4 worm cellular contexts compared by ENCODE assay signal in the genomic region with DNA sequence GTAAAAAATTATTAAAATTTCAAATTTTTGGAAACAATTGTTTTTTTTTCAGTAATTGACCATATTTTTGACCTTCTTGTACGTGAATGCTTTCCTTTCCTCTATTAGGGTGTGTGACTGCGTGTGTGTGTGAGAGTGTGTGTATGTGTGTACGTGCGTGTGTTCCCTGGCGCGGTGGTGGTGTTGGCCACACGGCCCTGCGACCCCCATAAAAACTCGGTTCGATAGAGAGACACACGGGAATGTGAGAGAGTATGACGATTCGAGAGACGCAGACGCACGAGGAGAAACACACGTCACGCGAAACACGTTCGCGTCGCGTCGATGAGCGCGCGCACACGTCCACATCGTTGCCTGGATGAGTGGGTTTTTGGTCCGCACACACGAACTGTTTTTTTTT.
TF ChIP-seq lines count a peak whose summit lies in the region.

No protein-coding gene starts in this region.

TF ChIP-seq in whole organism, L2 larva, 48 proteins besides CTCF, POLR2A, EP300 and RAD21 (continued from another document):
- TF ChIP-seq nhr-77 (tag; optimal IDR thresholded peaks at IDR 0.05; lab: Kevin White, UChicago) (no peak), blmp-1 (tag; optimal IDR thresholded peaks at IDR 0.05; lab: Kevin White, UChicago; ENCODE audit: insufficient read depth) (no peak), nhr-10 (tag; optimal IDR thresholded peaks at IDR 0.05; lab: Kevin White, UChicago) (no peak), ztf-1 (GFP tag; conservative IDR thresholded peaks at IDR 0.05; lab: Robert Waterston, UW) (no peak), ZK546.5 (tag; optimal IDR thresholded peaks at IDR 0.05; lab: Kevin White, UChicago) (no peak), elt-1 (tag; optimal IDR thresholded peaks at IDR 0.05; lab: Kevin White, UChicago) (no peak), F13H6.1 (tag; optimal IDR thresholded peaks at IDR 0.05; lab: Kevin White, UChicago) (peak; percentile 79), crh-2 (tag; optimal IDR thresholded peaks at IDR 0.05; lab: Kevin White, UChicago) (peak; percentile 93), lin-11 (tag; optimal IDR thresholded peaks at IDR 0.05; lab: Kevin White, UChicago) (peak; percentile 32), nhr-11 (tag; optimal IDR thresholded peaks at IDR 0.05; lab: Kevin White, UChicago) (no peak), ztf-4 (tag; optimal IDR thresholded peaks at IDR 0.05; lab: Kevin White, UChicago) (no peak), nhr-6 (tag; optimal IDR thresholded peaks at IDR 0.05; lab: Kevin White, UChicago) (peak; percentile 98), C34F6.9 (tag; optimal IDR thresholded peaks at IDR 0.05; lab: Kevin White, UChicago) (peak; percentile 85), ama-1 (optimal IDR thresholded peaks at IDR 0.05; lab: Kevin White, UChicago) (no peak), sma-9 (GFP tag; optimal IDR thresholded peaks at IDR 0.05; lab: Kevin White, UChicago) (peak; percentile 59), sma-9 (tag; optimal IDR thresholded peaks at IDR 0.05; lab: Kevin White, UChicago) (no peak), nhr-12 (tag; optimal IDR thresholded peaks at IDR 0.05; lab: Kevin White, UChicago) (no peak), lsy-2 (tag; optimal IDR thresholded peaks at IDR 0.05; lab: Kevin White, UChicago) (peak; percentile 38 to 66), snpc-4 (tag; optimal IDR thresholded peaks at IDR 0.05; lab: Kevin White, UChicago) (no peak)
TF ChIP-seq in whole organism, L2 larva: peak in this region for 18.

TF ChIP-seq in whole organism, L4 larva, 104 proteins besides CTCF, POLR2A, EP300 and RAD21 (continued from another document and continues in another):
- TF ChIP-seq F37D6.2 (tag; optimal IDR thresholded peaks at IDR 0.05; lab: Kevin White, UChicago): peak; percentile 53
- TF ChIP-seq lin-13 (GFP tag; optimal IDR thresholded peaks at IDR 0.05; lab: Kevin White, UChicago): peak; percentile 45
- TF ChIP-seq daf-16 (GFP tag; optimal IDR thresholded peaks at IDR 0.05; lab: Kevin White, UChicago): peak in 1 of 2 experiments; percentile 30
- TF ChIP-seq daf-16 (tag; optimal IDR thresholded peaks at IDR 0.05; lab: Kevin White, UChicago): peak; percentile 60
- peak; percentile 21 for TF ChIP-seq duxl-1 (tag; optimal IDR thresholded peaks at IDR 0.05; lab: Kevin White, UChicago; ENCODE audit: poor library complexity)
- no peak for TF ChIP-seq D1046.2 (GFP tag; IDR thresholded peaks at IDR 0.05; lab: Robert Waterston, UW)
- TF ChIP-seq ztf-11 (tag; optimal IDR thresholded peaks at IDR 0.05; lab: Kevin White, UChicago): no peak
- no peak for TF ChIP-seq unc-39 (tag; optimal IDR thresholded peaks at IDR 0.05; lab: Kevin White, UChicago)
- peak; percentile 38 for TF ChIP-seq nhr-102 (tag; optimal IDR thresholded peaks at IDR 0.05; lab: Kevin White, UChicago)
- no peak for TF ChIP-seq Y105C5A.15 (GFP tag; IDR thresholded peaks at IDR 0.05; lab: Robert Waterston, UW)
- TF ChIP-seq lin-29 (GFP tag; IDR thresholded peaks at IDR 0.05; lab: Robert Waterston, UW): 0 out of 2 replicates have a peak, but pooled peaks have one; percentile 31
- peak; percentile 36; the same call in 1 of the 2 replicates for TF ChIP-seq arid-1 (GFP tag; conservative IDR thresholded peaks at IDR 0.05; lab: Robert Waterston, UW)
- TF ChIP-seq pha-4 (GFP tag; IDR thresholded peaks at IDR 0.05; lab: Robert Waterston, UW): no peak
- no peak for TF ChIP-seq pha-4 (tag; optimal IDR thresholded peaks at IDR 0.05; lab: Kevin White, UChicago)
- no peak for TF ChIP-seq lin-15B (tag; optimal IDR thresholded peaks at IDR 0.05; lab: Kevin White, UChicago)
- peak; percentile 64; the same call in 1 of the 2 replicates for TF ChIP-seq madf-9 (GFP tag; conservative IDR thresholded peaks at IDR 0.05; lab: Robert Waterston, UW)
- TF ChIP-seq tag-97 (GFP tag; IDR thresholded peaks at IDR 0.05; lab: Robert Waterston, UW): no peak
- TF ChIP-seq T20F7.1 (GFP tag; optimal IDR thresholded peaks at IDR 0.05; lab: Kevin White, UChicago): peak; percentile 65
- no peak for TF ChIP-seq skn-1 (tag; optimal IDR thresholded peaks at IDR 0.05; lab: Kevin White, UChicago)
- no peak for TF ChIP-seq nhr-77 (tag; optimal IDR thresholded peaks at IDR 0.05; lab: Kevin White, UChicago)
- TF ChIP-seq hmg-1.1 (GFP tag; IDR thresholded peaks at IDR 0.05; lab: Robert Waterston, UW): peak; percentile 83
- no peak for TF ChIP-seq madf-5 (GFP tag; IDR thresholded peaks at IDR 0.05; lab: Robert Waterston, UW)
- TF ChIP-seq egl-27 (tag; optimal IDR thresholded peaks at IDR 0.05; lab: Kevin White, UChicago): no peak
- no peak for TF ChIP-seq zag-1 (tag; optimal IDR thresholded peaks at IDR 0.05; lab: Kevin White, UChicago)
- TF ChIP-seq lin-38 (GFP tag; IDR thresholded peaks at IDR 0.05; lab: Robert Waterston, UW): no peak
- TF ChIP-seq fos-1 (tag; optimal IDR thresholded peaks at IDR 0.05; lab: Kevin White, UChicago): no peak
- TF ChIP-seq dmd-6 (GFP tag; IDR thresholded peaks at IDR 0.05; lab: Robert Waterston, UW): peak; percentile 77
- peak; percentile 28 for TF ChIP-seq fkh-10 (GFP tag; optimal IDR thresholded peaks at IDR 0.05; lab: Kevin White, UChicago)
- 0 out of 2 replicates have a peak, but pooled peaks have one; percentile 18 for TF ChIP-seq vab-7 (GFP tag; IDR thresholded peaks at IDR 0.05; lab: Robert Waterston, UW)
- TF ChIP-seq ceh-44 (GFP tag; IDR thresholded peaks at IDR 0.05; lab: Robert Waterston, UW): peak; percentile 16; the same call in 1 of the 2 replicates
- TF ChIP-seq nhr-111 (GFP tag; optimal IDR thresholded peaks at IDR 0.05; lab: Kevin White, UChicago): no peak
- no peak for TF ChIP-seq jun-1 (tag; optimal IDR thresholded peaks at IDR 0.05; lab: Kevin White, UChicago)
- TF ChIP-seq ceh-28 (tag; optimal IDR thresholded peaks at IDR 0.05; lab: Kevin White, UChicago): no peak
- peak; percentile 86 for TF ChIP-seq rbr-2 (tag; optimal IDR thresholded peaks at IDR 0.05; lab: Kevin White, UChicago)
- TF ChIP-seq unc-62 (GFP tag; optimal IDR thresholded peaks at IDR 0.05 in 1 of 2; lab: Kevin White, UChicago): peak in 1 of 2 experiments; percentile 99
- no peak for TF ChIP-seq unc-62 (tag; optimal IDR thresholded peaks at IDR 0.05; lab: Kevin White, UChicago)

TF ChIP-seq in whole organism, late embryonic, 69 proteins besides CTCF, POLR2A, EP300 and RAD21 (continued from another document and continues in another):
- peak; percentile 5 for TF ChIP-seq nfya-1 (tag; optimal IDR thresholded peaks at IDR 0.05; lab: Kevin White, UChicago)
- TF ChIP-seq ceh-45 (GFP tag; IDR thresholded peaks at IDR 0.05; lab: Robert Waterston, UW): no peak
- no peak for TF ChIP-seq ceh-2 (tag; optimal IDR thresholded peaks at IDR 0.05; lab: Kevin White, UChicago)
- TF ChIP-seq ceh-30 (tag; optimal IDR thresholded peaks at IDR 0.05; lab: Kevin White, UChicago): no peak
- no peak for TF ChIP-seq hlh-13 (GFP tag; optimal IDR thresholded peaks at IDR 0.05; lab: Kevin White, UChicago)
- TF ChIP-seq hlh-15 (tag; optimal IDR thresholded peaks at IDR 0.05; lab: Kevin White, UChicago): no peak
- no peak for TF ChIP-seq syd-9 (tag; optimal IDR thresholded peaks at IDR 0.05; lab: Kevin White, UChicago)
- no peak for TF ChIP-seq sox-2 (GFP tag; IDR thresholded peaks at IDR 0.05; lab: Robert Waterston, UW)
- no peak for TF ChIP-seq K09A11.1 (tag; optimal IDR thresholded peaks at IDR 0.05; lab: Kevin White, UChicago; ENCODE audit: insufficient read depth)
- TF ChIP-seq ceh-14 (tag; optimal IDR thresholded peaks at IDR 0.05; lab: Kevin White, UChicago): peak; percentile 2
- no peak for TF ChIP-seq odd-2 (tag; optimal IDR thresholded peaks at IDR 0.05; lab: Kevin White, UChicago)
- TF ChIP-seq ceh-19 (GFP tag; optimal IDR thresholded peaks at IDR 0.05; lab: Kevin White, UChicago): peak; percentile 38
- no peak for TF ChIP-seq F13H6.1 (tag; optimal IDR thresholded peaks at IDR 0.05; lab: Kevin White, UChicago)
- TF ChIP-seq Y22D7AL.16 (tag; optimal IDR thresholded peaks at IDR 0.05; lab: Kevin White, UChicago): no peak
- TF ChIP-seq K02D7.2 (tag; optimal IDR thresholded peaks at IDR 0.05; lab: Kevin White, UChicago): no peak
- no peak for TF ChIP-seq C38D4.7 (GFP tag; optimal IDR thresholded peaks at IDR 0.05; lab: Kevin White, UChicago)
- TF ChIP-seq ceh-31 (tag; optimal IDR thresholded peaks at IDR 0.05; lab: Kevin White, UChicago): peak; percentile 74
- peak; percentile 68 for TF ChIP-seq ref-2 (tag; optimal IDR thresholded peaks at IDR 0.05; lab: Kevin White, UChicago)
- no peak for TF ChIP-seq pag-3 (tag; optimal IDR thresholded peaks at IDR 0.05; lab: Kevin White, UChicago; ENCODE audit: borderline replicate concordance)
- peak; percentile 17 for TF ChIP-seq unc-42 (tag; optimal IDR thresholded peaks at IDR 0.05; lab: Kevin White, UChicago)
- TF ChIP-seq ahr-1 (tag; optimal IDR thresholded peaks at IDR 0.05; lab: Kevin White, UChicago): no peak
- TF ChIP-seq pax-1 (tag; optimal IDR thresholded peaks at IDR 0.05; lab: Kevin White, UChicago): no peak
- no peak for TF ChIP-seq fax-1 (tag; optimal IDR thresholded peaks at IDR 0.05; lab: Kevin White, UChicago)
- TF ChIP-seq unc-3 (GFP tag; conservative IDR thresholded peaks at IDR 0.05; lab: Robert Waterston, UW): no peak
- no peak for TF ChIP-seq unc-3 (tag; optimal IDR thresholded peaks at IDR 0.05; lab: Kevin White, UChicago)
- TF ChIP-seq che-1 (tag; optimal IDR thresholded peaks at IDR 0.05; lab: Kevin White, UChicago): no peak
- TF ChIP-seq ceh-18 (tag; optimal IDR thresholded peaks at IDR 0.05; lab: Kevin White, UChicago): peak; percentile 56
- TF ChIP-seq C08G9.2 (tag; optimal IDR thresholded peaks at IDR 0.05; lab: Kevin White, UChicago): peak; percentile 36
- TF ChIP-seq hlh-30 (tag; optimal IDR thresholded peaks at IDR 0.05; lab: Kevin White, UChicago; ENCODE audit: insufficient read depth): peak; percentile 87
- no peak for TF ChIP-seq npax-4 (tag; optimal IDR thresholded peaks at IDR 0.05; lab: Kevin White, UChicago)
- TF ChIP-seq tbx-2 (tag; optimal IDR thresholded peaks at IDR 0.05; lab: Kevin White, UChicago): peak; percentile 54
- TF ChIP-seq eyg-1 (tag; optimal IDR thresholded peaks at IDR 0.05; lab: Kevin White, UChicago): no peak
- TF ChIP-seq unc-55 (GFP tag; optimal IDR thresholded peaks at IDR 0.05; lab: Kevin White, UChicago): peak; percentile 61
- TF ChIP-seq ceh-22 (tag; optimal IDR thresholded peaks at IDR 0.05; lab: Kevin White, UChicago): no peak
- peak; percentile 10 for TF ChIP-seq pqm-1 (tag; optimal IDR thresholded peaks at IDR 0.05; lab: Kevin White, UChicago)
- TF ChIP-seq sox-4 (tag; optimal IDR thresholded peaks at IDR 0.05; lab: Kevin White, UChicago): peak; percentile 10
- TF ChIP-seq dmd-4 (tag; optimal IDR thresholded peaks at IDR 0.05; lab: Kevin White, UChicago; ENCODE audit: borderline replicate concordance): peak; percentile 29
- peak; percentile 16 for TF ChIP-seq ceh-34 (tag; optimal IDR thresholded peaks at IDR 0.05; lab: Kevin White, UChicago)
- no peak for TF ChIP-seq zip-5 (tag; optimal IDR thresholded peaks at IDR 0.05; lab: Kevin White, UChicago)
- TF ChIP-seq nhr-232 (tag; optimal IDR thresholded peaks at IDR 0.05; lab: Kevin White, UChicago): no peak
- TF ChIP-seq ztf-16 (tag; optimal IDR thresholded peaks at IDR 0.05; lab: Kevin White, UChicago): no peak

TF ChIP-seq in whole organism, mixed stage, embryonic, 35 proteins besides CTCF, POLR2A, EP300 and RAD21 (continued from another document):
- no peak for TF ChIP-seq blmp-1 (tag; optimal IDR thresholded peaks at IDR 0.05; lab: Kevin White, UChicago)
- no peak for TF ChIP-seq nhr-2 (tag; optimal IDR thresholded peaks at IDR 0.05; lab: Kevin White, UChicago)
- TF ChIP-seq flh-1 (GFP tag; optimal IDR thresholded peaks at IDR 0.05; lab: Kevin White, UChicago): no peak
- no peak for TF ChIP-seq nhr-12 (tag; optimal IDR thresholded peaks at IDR 0.05; lab: Kevin White, UChicago)
- TF ChIP-seq ztf-11 (tag; optimal IDR thresholded peaks at IDR 0.05; lab: Kevin White, UChicago): peak; percentile 52
- TF ChIP-seq zip-8 (tag; optimal IDR thresholded peaks at IDR 0.05; lab: Kevin White, UChicago): no peak
- TF ChIP-seq mab-5 (tag; optimal IDR thresholded peaks at IDR 0.05; lab: Kevin White, UChicago): no peak
